Worm (Caenorhabditis elegans): ENCODE results near the gene F41H10.12.

- TF ChIP-seq tbx-37 (GFP tag; conservative IDR thresholded peaks at IDR 0.05): no peak
- TF ChIP-seq F13C5.2 (tag; optimal IDR thresholded peaks at IDR 0.05): no peak
- TF ChIP-seq ama-1 (optimal IDR thresholded peaks at IDR 0.05): no peak
- TF ChIP-seq B0310.2 (tag; optimal IDR thresholded peaks at IDR 0.05): no peak
- no peak for TF ChIP-seq tbx-11 (GFP tag; IDR thresholded peaks at IDR 0.05)
- TF ChIP-seq sea-1 (GFP tag; conservative IDR thresholded peaks at IDR 0.05): no peak
- TF ChIP-seq flt-1 (GFP tag; IDR thresholded peaks at IDR 0.05): no peak
- TF ChIP-seq hnd-1 (tag; optimal IDR thresholded peaks at IDR 0.05): no peak
- TF ChIP-seq ceh-36 (tag; optimal IDR thresholded peaks at IDR 0.05): no peak
- TF ChIP-seq pes-1 (GFP tag; IDR thresholded peaks at IDR 0.05): no peak
- no peak for TF ChIP-seq hmbx-1 (tag; optimal IDR thresholded peaks at IDR 0.05)
- no peak for TF ChIP-seq tra-4 (tag; optimal IDR thresholded peaks at IDR 0.05)
Measured at ce11 chrIV:5393566-5393965, 8.4 kb downstream of the F41H10.12 start.
